Worm (Caenorhabditis elegans) whole organism, young adult: ENCODE measurements around the gene srx-59.

Experiments used
- T07F8.4 ChIP-seq: sonication (generic microtip); optimal IDR thresholded peaks from 2 replicates; lab custom pipeline; 2016; ENCODE audit warnings: mild to moderate bottlenecking, missing genetic modification characterization, moderate library complexity, missing compliant biosample characterization
- let-607 ChIP-seq, 2 experiments: fragments of 200-800 bp in 1 of 2; sonication (Bioruptor generic) in 1 of 2; sonication (generic microtip) in 1 of 2; optimal IDR thresholded peaks; 2 replicates each; lab custom pipeline; 2016 to 2018; ENCODE audit warnings: mild to moderate bottlenecking in 2 of 2, missing compliant biosample characterization in 2 of 2, missing genetic modification characterization in 2 of 2, moderate library complexity in 2 of 2, missing genotype in 1 of 2
- nhr-120 ChIP-seq: fragments of 200-800 bp; sonication (Bioruptor generic); IDR thresholded peaks from 2 replicates; pipeline ENCODE4 v1.3.6; 2022; ENCODE audit warnings: missing genetic modification characterization, missing compliant biosample characterization
- nhr-27 ChIP-seq: fragments of 200-800 bp; sonication (Bioruptor generic); optimal IDR thresholded peaks from 2 replicates; lab custom pipeline; 2018; ENCODE audit warnings: mild to moderate bottlenecking, missing genetic modification characterization, moderate library complexity, missing compliant biosample characterization
- tlf-1 ChIP-seq: fragments of 200-800 bp; sonication (Bioruptor generic); optimal IDR thresholded peaks from 2 replicates; lab custom pipeline; 2018; ENCODE audit warnings: mild to moderate bottlenecking, missing genetic modification characterization, missing compliant biosample characterization
- ztf-25 ChIP-seq: fragments of 200-800 bp; sonication (Bioruptor generic); IDR thresholded peaks from 2 replicates; pipeline ENCODE4 v1.3.6; 2022; ENCODE audit warnings: missing genetic modification reagents, missing genetic modification characterization, missing compliant biosample characterization

- TF ChIP-seq ztf-25 (GFP tag; lab: Robert Waterston, UW), result no peak
- no peak for TF ChIP-seq let-607 (tag; optimal IDR thresholded peaks at IDR 0.05; lab: Kevin White, UChicago)
- no peak for TF ChIP-seq tlf-1
- TF ChIP-seq nhr-120 (GFP tag; lab: Robert Waterston, UW), result no peak
- no peak for TF ChIP-seq T07F8.4 (tag; lab: Kevin White, UChicago)
- TF ChIP-seq nhr-27 (tag; lab: Kevin White, UChicago), result no peak
Observed at ce11 chrV:6930284-6930683, 41.4 kb upstream of the srx-59 start.
